Worm (Caenorhabditis elegans) whole organism, young adult: ENCODE data around the gene tbb-2.

Experiments used
- B0019.2 ChIP-seq: fragments of 200-800 bp; sonication (Bioruptor generic); conservative IDR thresholded peaks from 2 replicates; pipeline ENCODE4 v1.3.6; 2022; ENCODE audit warnings: missing genetic modification reagents, missing genetic modification characterization, missing compliant biosample characterization
- C17E4.6 ChIP-seq: fragments of 200-800 bp; sonication (Bioruptor generic); IDR thresholded peaks from 2 replicates; pipeline ENCODE4 v1.3.6; 2022; ENCODE audit warnings: missing genetic modification reagents, missing genetic modification characterization, missing compliant biosample characterization
- F37B4.10 ChIP-seq: fragments of 200-800 bp; sonication (Bioruptor generic); IDR thresholded peaks from 2 replicates; pipeline ENCODE4 v1.3.6; 2022; ENCODE audit warnings: missing genetic modification characterization, missing compliant biosample characterization
- F39B2.1 ChIP-seq: fragments of 200-800 bp; sonication (Bioruptor generic); IDR thresholded peaks from 2 replicates; pipeline ENCODE4 v1.3.6; 2022; ENCODE audit warnings: missing genetic modification reagents, missing genetic modification characterization, missing compliant biosample characterization
- F49E8.2 ChIP-seq: sonication (generic microtip); optimal IDR thresholded peaks from 3 replicates; lab custom pipeline; 2017; ENCODE audit warnings: missing genetic modification characterization, mild to moderate bottlenecking, missing compliant biosample characterization, antibody characterized with exemption, moderate library complexity; ENCODE audit not compliant: insufficient read depth
- F52B5.7 ChIP-seq: sonication (generic microtip); optimal IDR thresholded peaks from 2 replicates; lab custom pipeline; 2016; ENCODE audit warnings: mild to moderate bottlenecking, missing genetic modification characterization, missing compliant biosample characterization
- K11D2.4 ChIP-seq: fragments of 200-800 bp; sonication (Bioruptor generic); IDR thresholded peaks from 2 replicates; pipeline ENCODE4 v1.3.6; 2022; ENCODE audit warnings: missing genetic modification reagents, missing genetic modification characterization, missing compliant biosample characterization
- Y53F4B.3 ChIP-seq: fragments of 200-800 bp; sonication (Bioruptor generic); IDR thresholded peaks from 2 replicates; pipeline ENCODE4 v1.3.6; 2022; ENCODE audit warnings: missing genetic modification reagents, missing genetic modification characterization, missing compliant biosample characterization
- Y79H2A.3 ChIP-seq: fragments of 200-800 bp; sonication (Bioruptor generic); conservative IDR thresholded peaks from 2 replicates; pipeline ENCODE4 v1.3.6; 2022; ENCODE audit warnings: missing genetic modification reagents, missing genetic modification characterization, missing compliant biosample characterization
- ZK185.1 ChIP-seq: sonication (generic microtip); optimal IDR thresholded peaks from 2 replicates; lab custom pipeline; 2016; ENCODE audit warnings: mild to moderate bottlenecking, missing genetic modification characterization, missing compliant biosample characterization; ENCODE audit not compliant: poor library complexity, severe bottlenecking
- akir-1 ChIP-seq: fragments of 200-800 bp; sonication (Bioruptor generic); optimal IDR thresholded peaks from 2 replicates; lab custom pipeline; 2018; ENCODE audit warnings: mild to moderate bottlenecking, missing genetic modification characterization, moderate library complexity, missing compliant biosample characterization
- athp-1 ChIP-seq: sonication (generic microtip); optimal IDR thresholded peaks from 2 replicates; lab custom pipeline; 2017; ENCODE audit warnings: mild to moderate bottlenecking, missing genetic modification characterization, missing compliant biosample characterization
- attf-3 ChIP-seq: fragments of 200-800 bp; sonication (Bioruptor generic); conservative IDR thresholded peaks from 2 replicates; pipeline ENCODE4 v1.3.6; 2022; ENCODE audit warnings: missing genetic modification reagents, missing genetic modification characterization, missing compliant biosample characterization
- attf-5 ChIP-seq: fragments of 200-800 bp; sonication (Bioruptor generic); optimal IDR thresholded peaks from 2 replicates; lab custom pipeline; 2018; ENCODE audit warnings: mild to moderate bottlenecking, missing genetic modification characterization, missing compliant biosample characterization
- bed-1 ChIP-seq: fragments of 200-800 bp; sonication (Bioruptor generic); IDR thresholded peaks from 2 replicates; pipeline ENCODE4 v1.3.6; 2022; ENCODE audit warnings: missing genetic modification reagents, missing genetic modification characterization, missing compliant biosample characterization
- cebp-2 ChIP-seq: fragments of 200-800 bp; sonication (Bioruptor generic); IDR thresholded peaks from 2 replicates; pipeline ENCODE4 v1.3.6; 2022; ENCODE audit warnings: missing genetic modification characterization, missing compliant biosample characterization
- ceh-79 ChIP-seq: sonication (generic microtip); optimal IDR thresholded peaks from 2 replicates; lab custom pipeline; 2017; ENCODE audit warnings: mild to moderate bottlenecking, missing genetic modification characterization, missing compliant biosample characterization
- ceh-91 ChIP-seq: fragments of 200-800 bp; sonication (Bioruptor generic); IDR thresholded peaks from 2 replicates; pipeline ENCODE4 v1.3.6; 2022; ENCODE audit warnings: missing genetic modification reagents, missing genetic modification characterization, missing compliant biosample characterization
- die-1 ChIP-seq: sonication (generic microtip); optimal IDR thresholded peaks from 2 replicates; lab custom pipeline; 2016; ENCODE audit warnings: missing genotype, mild to moderate bottlenecking, missing genetic modification characterization, missing compliant biosample characterization
- dox-1 ChIP-seq: fragments of 200-800 bp; sonication (Bioruptor generic); IDR thresholded peaks from 2 replicates; pipeline ENCODE4 v1.3.6; 2022; ENCODE audit warnings: missing genetic modification reagents, missing genetic modification characterization, missing compliant biosample characterization
- dpff-1 ChIP-seq: sonication (generic microtip); optimal IDR thresholded peaks from 2 replicates; lab custom pipeline; 2017; ENCODE audit warnings: mild to moderate bottlenecking, missing genetic modification characterization, missing compliant biosample characterization
- dpl-1 ChIP-seq: fragments of 150-350 bp; optimal IDR thresholded peaks from 2 replicates; lab custom pipeline; 2014; ENCODE audit warnings: missing biosample characterization, missing genetic modification reagents, missing genetic modification characterization
- egl-18 ChIP-seq: fragments of 200-800 bp; sonication (Bioruptor generic); IDR thresholded peaks from 2 replicates; pipeline ENCODE4 v1.3.6; 2022; ENCODE audit warnings: missing genetic modification reagents, missing genetic modification characterization, missing compliant biosample characterization
- egl-44 ChIP-seq: fragments of 200-800 bp; sonication (Bioruptor generic); IDR thresholded peaks from 2 replicates; pipeline ENCODE4 v1.3.6; 2022; ENCODE audit warnings: missing genetic modification reagents, missing genetic modification characterization, missing compliant biosample characterization
- egrh-3 ChIP-seq: fragments of 200-800 bp; sonication (Bioruptor generic); IDR thresholded peaks from 2 replicates; pipeline ENCODE4 v1.3.6; 2022; ENCODE audit warnings: missing genetic modification reagents, missing genetic modification characterization, missing compliant biosample characterization
- fkh-3 ChIP-seq: sonication (generic microtip); optimal IDR thresholded peaks from 2 replicates; lab custom pipeline; 2016; ENCODE audit warnings: mild to moderate bottlenecking, missing genetic modification characterization, missing compliant biosample characterization
- hlh-26 ChIP-seq: fragments of 200-800 bp; sonication (Bioruptor generic); conservative IDR thresholded peaks from 2 replicates; pipeline ENCODE4 v1.3.6; 2022; ENCODE audit warnings: missing genetic modification reagents, missing genetic modification characterization, missing compliant biosample characterization
- hmg-1.2 ChIP-seq: fragments of 200-800 bp; sonication (Bioruptor generic); IDR thresholded peaks from 2 replicates; pipeline ENCODE4 v1.3.6; 2022; ENCODE audit warnings: missing genetic modification reagents, missing genetic modification characterization, missing compliant biosample characterization
- hrde-1 ChIP-seq: sonication (generic microtip); optimal IDR thresholded peaks from 2 replicates; lab custom pipeline; 2016; ENCODE audit warnings: missing genetic modification characterization, mild to moderate bottlenecking, missing compliant biosample characterization, moderate library complexity, missing genotype, missing genetic modification reagents, borderline replicate concordance
- hsf-1 ChIP-seq: fragments of 200-800 bp; sonication (Bioruptor generic); IDR thresholded peaks from 2 replicates; pipeline ENCODE4 v1.3.6; 2022; ENCODE audit warnings: missing genetic modification reagents, missing genetic modification characterization, missing compliant biosample characterization
- lir-1 ChIP-seq: fragments of 200-800 bp; sonication (Bioruptor generic); conservative IDR thresholded peaks from 2 replicates; pipeline ENCODE4 v1.3.6; 2022; ENCODE audit warnings: missing genetic modification reagents, missing genetic modification characterization, missing compliant biosample characterization
- madf-10 ChIP-seq: sonication (generic microtip); optimal IDR thresholded peaks from 2 replicates; lab custom pipeline; 2016; ENCODE audit warnings: mild to moderate bottlenecking, missing genetic modification characterization, missing compliant biosample characterization
- mel-28 ChIP-seq: sonication (generic microtip); optimal IDR thresholded peaks from 2 replicates; lab custom pipeline; 2016; ENCODE audit warnings: borderline replicate concordance, mild to moderate bottlenecking, missing genetic modification characterization, missing compliant biosample characterization
- mes-4 ChIP-seq: sonication (generic microtip); optimal IDR thresholded peaks from 2 replicates; lab custom pipeline; 2016; ENCODE audit warnings: missing genotype, missing genetic modification characterization, missing compliant biosample characterization
- nhr-120 ChIP-seq: fragments of 200-800 bp; sonication (Bioruptor generic); IDR thresholded peaks from 2 replicates; pipeline ENCODE4 v1.3.6; 2022; ENCODE audit warnings: missing genetic modification characterization, missing compliant biosample characterization
- pha-4 ChIP-seq: fragments of 150-350 bp; sonication (generic microtip); optimal IDR thresholded peaks from 2 replicates; lab custom pipeline; 2014; ENCODE audit warnings: missing biosample characterization, missing genetic modification reagents, missing genetic modification characterization
- snpc-1.1 ChIP-seq: sonication (generic microtip); optimal IDR thresholded peaks from 2 replicates; lab custom pipeline; 2017; ENCODE audit warnings: missing genetic modification characterization, mild to moderate bottlenecking, missing compliant biosample characterization, antibody characterized with exemption, moderate library complexity, missing genotype, missing genetic modification reagents; ENCODE audit not compliant: insufficient read depth
- snpc-1.3 ChIP-seq: sonication (generic microtip); optimal IDR thresholded peaks from 2 replicates; lab custom pipeline; 2017; ENCODE audit warnings: missing genetic modification characterization, mild to moderate bottlenecking, missing compliant biosample characterization, antibody characterized with exemption, moderate library complexity, missing genotype, missing genetic modification reagents; ENCODE audit not compliant: insufficient read depth
- somi-1 ChIP-seq: fragments of 200-800 bp; sonication (Bioruptor generic); optimal IDR thresholded peaks from 2 replicates; lab custom pipeline; 2018; ENCODE audit warnings: mild to moderate bottlenecking, missing genetic modification characterization, missing compliant biosample characterization
- sptf-2 ChIP-seq: fragments of 200-800 bp; sonication (Bioruptor generic); optimal IDR thresholded peaks from 2 replicates; lab custom pipeline; 2018; ENCODE audit warnings: mild to moderate bottlenecking, missing genetic modification characterization, missing compliant biosample characterization
- tbp1 ChIP-seq: fragments of 200-800 bp; sonication (Bioruptor generic); optimal IDR thresholded peaks from 2 replicates; lab custom pipeline; 2018; ENCODE audit warnings: mild to moderate bottlenecking, missing genetic modification characterization, missing compliant biosample characterization
- tbx-9 ChIP-seq: sonication (generic microtip); optimal IDR thresholded peaks from 2 replicates; lab custom pipeline; 2016; ENCODE audit warnings: borderline replicate concordance, missing genetic modification characterization, inconsistent platforms, missing compliant biosample characterization
- tlf-1 ChIP-seq: fragments of 200-800 bp; sonication (Bioruptor generic); optimal IDR thresholded peaks from 2 replicates; lab custom pipeline; 2018; ENCODE audit warnings: mild to moderate bottlenecking, missing genetic modification characterization, missing compliant biosample characterization
- xnd-1 ChIP-seq: sonication (generic microtip); optimal IDR thresholded peaks from 2 replicates; lab custom pipeline; 2016; ENCODE audit warnings: missing genotype, missing genetic modification reagents, missing genetic modification characterization, missing compliant biosample characterization
- ztf-18 ChIP-seq: sonication (generic microtip); optimal IDR thresholded peaks from 2 replicates; lab custom pipeline; 2016; ENCODE audit warnings: missing genotype, mild to moderate bottlenecking, missing genetic modification characterization, missing compliant biosample characterization
- ztf-25 ChIP-seq: fragments of 200-800 bp; sonication (Bioruptor generic); IDR thresholded peaks from 2 replicates; pipeline ENCODE4 v1.3.6; 2022; ENCODE audit warnings: missing genetic modification reagents, missing genetic modification characterization, missing compliant biosample characterization
- ztf-3 ChIP-seq: fragments of 200-800 bp; sonication (Bioruptor generic); optimal IDR thresholded peaks from 2 replicates; lab custom pipeline; 2018; ENCODE audit warnings: mild to moderate bottlenecking, missing genetic modification characterization, missing compliant biosample characterization
- ztf-6 ChIP-seq: fragments of 200-800 bp; sonication (Bioruptor generic); IDR thresholded peaks from 2 replicates; pipeline ENCODE4 v1.3.6; 2022; ENCODE audit warnings: missing genetic modification reagents, missing genetic modification characterization, missing compliant biosample characterization

Gene tbb-2

DNA sequence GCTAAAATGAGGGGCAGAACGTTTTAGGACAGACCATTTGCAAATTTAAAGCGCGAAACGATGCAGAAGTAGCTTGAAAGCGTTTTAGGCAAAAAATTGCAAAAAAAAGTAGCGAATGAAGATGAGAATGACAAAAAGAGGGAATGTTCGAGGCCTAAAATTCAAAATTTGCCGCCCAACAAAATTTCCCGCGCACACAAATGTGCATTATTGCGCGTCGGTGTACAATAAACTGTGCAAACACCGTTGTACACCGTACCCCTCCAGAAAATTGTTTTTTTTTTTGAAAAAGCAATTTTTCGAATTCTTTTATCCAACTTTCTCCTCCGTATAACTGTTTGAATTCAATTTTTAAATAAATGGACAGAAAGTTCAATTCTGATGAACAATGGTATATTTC is 2.4 kb upstream of the tbb-2 start, which contains the start of gene snpc-3.4 (continued):
- TF ChIP-seq B0019.2 (GFP tag; lab: Robert Waterston, UW) (peak; percentile 97), F37B4.10 (GFP tag; lab: Robert Waterston, UW) (0 out of 2 replicates have a peak, but pooled peaks have one; percentile 20), hlh-26 (GFP tag; lab: Robert Waterston, UW) (no peak), hrde-1 (tag; lab: Kevin White, UChicago) (peak; percentile 4), ztf-6 (GFP tag; lab: Robert Waterston, UW) (0 out of 2 replicates have a peak, but pooled peaks have one; percentile 18), F52B5.7 (tag; lab: Kevin White, UChicago) (no peak), mes-4 (tag; lab: Kevin White, UChicago) (no peak), C17E4.6 (GFP tag; lab: Robert Waterston, UW) (peak; percentile 86), snpc-1.3 (peak; percentile 73), egrh-3 (GFP tag; lab: Robert Waterston, UW) (0 out of 2 replicates have a peak, but pooled peaks have one; percentile 16), attf-3 (GFP tag; lab: Robert Waterston, UW) (peak; percentile 63; the same call in 1 of the 2 replicates), pha-4 (tag; lab: Kevin White, UChicago) (no peak), F49E8.2 (tag; lab: Kevin White, UChicago) (peak; percentile 81), ztf-25 (no peak), dpff-1 (tag; lab: Kevin White, UChicago) (no peak), hmg-1.2 (GFP tag; lab: Robert Waterston, UW) (peak; percentile 69), tbp1 (GFP tag; lab: Kevin White, UChicago) (peak; percentile 65), ceh-91 (GFP tag; lab: Robert Waterston, UW) (peak; percentile 96), egl-18 (GFP tag; lab: Robert Waterston, UW) (0 out of 2 replicates have a peak, but pooled peaks have one; percentile 7), egl-44 (GFP tag; lab: Robert Waterston, UW) (no peak), tbx-9 (tag; lab: Kevin White, UChicago) (no peak), bed-1 (GFP tag; lab: Robert Waterston, UW) (no peak), ztf-18 (tag; lab: Kevin White, UChicago) (peak; percentile 78), tlf-1 (peak; percentile 94), attf-5 (peak; percentile 13), die-1 (tag; lab: Kevin White, UChicago) (no peak), Y53F4B.3 (peak; percentile 7; the same call in 1 of the 2 replicates), fkh-3 (no peak), somi-1 (no peak), F39B2.1 (no peak), snpc-1.1 (tag; lab: Kevin White, UChicago) (peak; percentile 70), ZK185.1 (tag; lab: Kevin White, UChicago) (peak; percentile 9), madf-10 (tag; lab: Kevin White, UChicago) (no peak), dox-1 (GFP tag; lab: Robert Waterston, UW) (peak; percentile 92), cebp-2 (no peak), dpl-1 (GFP tag; lab: Kevin White, UChicago) (peak; percentile 96), xnd-1 (tag; lab: Kevin White, UChicago) (peak; percentile 94), ztf-3 (no peak), hsf-1 (GFP tag; lab: Robert Waterston, UW) (peak; percentile 98), athp-1 (peak; percentile 44), mel-28 (no peak), nhr-120 (no peak), sptf-2 (no peak), akir-1 (GFP tag; lab: Kevin White, UChicago) (no peak), lir-1 (GFP tag; lab: Robert Waterston, UW) (peak; percentile 81), K11D2.4 (GFP tag; lab: Robert Waterston, UW) (0 out of 2 replicates have a peak, but pooled peaks have one; percentile 42), ceh-79 (no peak), Y79H2A.3 (GFP tag; lab: Robert Waterston, UW) (peak; percentile 88)
